Worm (Caenorhabditis elegans) whole organism, dauer: ENCODE data around the gene T08B1.1.

ENCODE experiments used
- unc-62 ChIP-seq: sonication (generic microtip); optimal IDR thresholded peaks from 2 replicates; lab custom pipeline; 2017; ENCODE audit warnings: missing biosample characterization, missing genetic modification reagents, missing genetic modification characterization

Gene T08B1.1

DNA sequence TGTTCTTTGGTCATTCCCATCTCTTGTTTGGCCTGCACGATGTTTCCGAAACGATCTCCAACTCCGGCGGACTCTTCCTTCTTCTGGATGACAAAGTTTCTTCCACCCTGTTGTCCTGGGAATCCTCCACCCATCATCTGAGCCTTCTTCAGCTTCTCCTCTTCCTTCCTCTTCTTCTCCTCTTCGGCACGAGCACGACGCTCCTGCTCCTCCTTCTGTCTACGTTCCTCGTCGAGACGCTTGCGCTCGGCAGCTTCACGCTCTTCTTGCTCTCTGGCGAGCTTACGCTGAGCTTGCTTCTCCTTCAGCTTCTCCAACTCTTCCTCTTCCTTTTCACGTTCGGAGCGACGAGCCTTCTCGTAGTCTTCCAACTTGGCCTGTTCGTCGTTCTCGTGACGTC lies 4.5 kb upstream of the T08B1.1 start:
- TF ChIP-seq unc-62 (GFP tag; lab: Kevin White, UChicago): no peak

DNA sequence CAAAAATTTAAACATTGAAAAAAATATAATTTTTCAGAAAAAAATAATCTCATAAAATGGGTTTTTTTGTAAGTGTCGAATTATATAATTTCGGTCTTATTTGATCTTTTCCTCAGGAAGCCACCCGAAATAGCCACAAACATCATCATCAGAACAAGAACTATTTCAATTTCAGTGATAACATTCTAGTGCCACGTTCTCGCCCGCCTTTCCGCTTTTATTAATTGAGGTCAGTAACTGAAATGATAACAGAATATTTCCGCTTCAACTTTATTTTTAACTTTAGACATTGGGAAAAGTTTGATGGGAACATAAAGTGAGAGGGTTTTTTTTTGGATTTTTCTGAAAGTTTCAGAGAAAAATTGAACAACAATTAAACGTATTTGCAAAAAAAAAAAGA lies 2.4 kb upstream of the T08B1.1 start:
- no peak for TF ChIP-seq unc-62 (GFP tag; lab: Kevin White, UChicago)

DNA sequence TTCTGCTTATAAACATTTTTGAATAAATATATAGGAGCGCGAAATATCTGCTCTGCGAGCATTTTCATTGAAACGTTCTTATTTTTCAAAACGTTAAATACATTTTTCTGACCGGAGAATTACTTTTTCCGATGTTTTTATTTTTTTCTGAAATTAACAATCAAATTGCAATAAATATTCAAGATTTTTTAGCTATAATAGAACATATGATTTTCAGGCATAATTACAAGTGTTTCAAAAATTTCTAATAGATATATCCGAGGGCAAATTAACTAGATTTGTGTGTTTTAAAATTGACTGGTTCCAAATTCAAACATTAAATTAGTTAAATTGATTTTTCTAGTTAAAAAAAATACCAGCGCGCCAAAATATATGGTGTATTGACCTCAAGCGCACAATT lies 7.9 kb downstream of the T08B1.1 start, which contains the start of gene T08B1.4:
Gene T08B1.4 (plus strand): TSS at position 301 of the 400 bp plus-strand sequence.
- no peak for TF ChIP-seq unc-62 (GFP tag; lab: Kevin White, UChicago)

DNA sequence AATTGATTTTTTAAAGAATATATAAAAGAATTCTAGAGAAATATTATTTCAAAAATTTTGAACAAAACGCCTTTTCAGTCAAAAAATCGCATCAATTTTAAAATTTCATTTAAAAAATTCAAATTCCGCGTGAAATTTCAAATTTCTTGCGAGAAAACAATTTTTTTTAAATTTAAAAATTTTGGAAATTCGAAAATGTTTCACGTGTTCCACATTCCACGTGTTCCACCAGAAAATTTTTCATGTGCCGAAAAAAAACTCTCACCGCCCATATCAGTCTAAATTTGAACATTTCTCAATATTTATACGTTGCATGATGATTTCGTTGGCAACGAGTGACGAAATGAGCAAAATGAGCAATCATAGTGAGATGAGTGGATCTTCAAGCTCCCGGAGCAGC lies 11.8 kb downstream of the T08B1.1 start, which contains the start of gene fbxa-201:
Gene fbxa-201 (plus strand): TSS at position 301 of the 400 bp plus-strand sequence.
- TF ChIP-seq unc-62 (GFP tag; lab: Kevin White, UChicago): no peak

DNA sequence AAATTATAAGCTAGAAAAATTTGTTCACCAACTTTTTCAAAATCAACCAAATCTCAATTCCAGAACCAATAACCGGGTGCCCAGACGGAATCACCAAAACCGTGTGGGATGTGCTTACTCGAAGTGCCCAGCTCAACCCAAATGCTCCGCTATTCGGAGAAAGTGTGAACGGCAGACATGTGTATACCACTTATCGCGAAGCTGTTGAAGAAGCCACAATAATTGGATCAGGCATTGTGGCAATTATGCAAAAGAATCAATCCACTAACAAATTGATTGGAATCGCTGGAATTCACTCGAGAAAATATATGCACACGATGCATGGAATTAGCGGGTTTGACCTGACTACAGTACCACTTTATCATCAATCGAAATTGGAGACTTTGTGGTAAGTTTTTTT lies 17.2 kb downstream of the T08B1.1 start:
- no peak for TF ChIP-seq unc-62 (GFP tag; lab: Kevin White, UChicago)

DNA sequence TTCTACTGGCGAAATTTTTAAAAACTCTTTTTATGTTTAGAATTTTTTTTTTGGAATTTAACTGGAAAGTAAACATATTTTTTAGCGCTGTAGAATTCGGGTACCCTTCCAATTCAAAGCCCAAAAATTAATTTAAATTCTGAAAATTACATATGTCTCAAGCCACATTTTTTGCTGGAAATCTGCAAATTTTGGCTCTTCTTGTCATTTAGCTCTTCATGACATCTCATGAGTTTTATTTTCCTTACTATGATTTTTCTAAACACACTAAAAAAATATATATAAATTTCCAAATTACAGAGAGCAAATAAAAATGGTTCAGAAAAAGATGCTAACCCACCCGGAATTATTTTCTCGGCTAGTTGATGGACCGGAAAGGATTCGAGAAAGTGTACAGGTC lies 17.6 kb downstream of the T08B1.1 start, which contains the start of gene acs-3:
Gene acs-3 (plus strand): TSS at position 301 of the 400 bp plus-strand sequence.
- TF ChIP-seq unc-62 (GFP tag; lab: Kevin White, UChicago): no peak

DNA sequence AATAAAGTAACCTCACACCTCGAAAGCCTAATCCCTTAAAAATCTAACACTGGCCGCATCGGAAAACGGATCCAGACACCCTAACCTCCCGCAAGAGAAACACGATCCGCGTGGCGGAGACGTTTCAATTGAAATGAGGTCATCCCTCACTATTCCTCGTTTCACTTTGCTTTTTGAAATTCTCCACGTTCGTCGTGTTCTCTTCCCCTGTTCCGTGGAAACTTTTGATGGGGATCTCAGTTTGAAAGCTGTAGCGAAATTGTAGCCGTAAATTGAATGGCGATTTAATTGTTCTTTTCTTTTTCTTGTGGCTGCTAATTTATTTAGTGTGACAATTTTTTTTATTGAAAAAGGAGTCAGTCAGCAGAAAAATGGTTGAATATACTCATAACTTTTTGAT lies 18.0 kb downstream of the T08B1.1 start:
- TF ChIP-seq unc-62 (GFP tag; lab: Kevin White, UChicago): no peak

DNA sequence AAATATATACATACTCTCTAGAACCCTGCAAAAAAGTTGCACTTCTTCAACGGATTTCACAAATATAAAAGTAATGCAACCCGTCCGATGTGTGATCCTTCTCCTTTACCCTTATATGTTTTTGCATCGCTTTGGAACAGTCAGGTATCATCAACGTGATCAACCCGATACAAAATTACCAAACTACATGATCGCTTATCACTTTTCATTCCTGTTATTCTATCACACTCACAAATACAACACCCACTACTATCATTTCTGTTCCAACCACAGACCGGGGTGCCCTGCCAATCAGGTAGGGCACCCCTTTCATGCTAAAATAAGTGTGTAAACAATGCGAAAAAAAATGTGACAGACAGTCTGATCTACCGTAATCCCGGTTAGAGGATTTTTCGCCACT lies 19.9 kb downstream of the T08B1.1 start:
- no peak for TF ChIP-seq unc-62 (GFP tag; lab: Kevin White, UChicago)

DNA sequence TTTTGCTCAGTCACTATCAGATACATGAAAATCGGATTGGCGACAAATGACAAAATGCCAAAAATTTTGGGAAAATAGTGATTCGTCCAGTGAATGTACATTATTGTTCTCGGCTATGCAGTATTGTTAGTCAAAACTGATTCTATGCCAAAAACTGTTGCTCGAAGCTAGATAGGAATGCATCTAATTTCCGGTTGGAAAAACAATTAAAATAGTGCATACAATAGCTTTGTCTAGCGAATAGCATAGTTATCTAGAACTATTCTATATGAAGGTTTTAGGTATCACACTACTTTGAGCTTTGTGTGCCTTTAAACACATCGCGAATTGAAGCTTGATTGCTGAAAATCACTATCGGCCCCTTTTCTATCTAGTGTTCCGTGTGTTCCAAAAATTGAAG lies 22.0 kb downstream of the T08B1.1 start, which contains the start of gene srj-15:
Gene srj-15 (minus strand): TSS at position 101 of the 400 bp plus-strand sequence.
- no peak for TF ChIP-seq unc-62 (GFP tag; lab: Kevin White, UChicago)

DNA sequence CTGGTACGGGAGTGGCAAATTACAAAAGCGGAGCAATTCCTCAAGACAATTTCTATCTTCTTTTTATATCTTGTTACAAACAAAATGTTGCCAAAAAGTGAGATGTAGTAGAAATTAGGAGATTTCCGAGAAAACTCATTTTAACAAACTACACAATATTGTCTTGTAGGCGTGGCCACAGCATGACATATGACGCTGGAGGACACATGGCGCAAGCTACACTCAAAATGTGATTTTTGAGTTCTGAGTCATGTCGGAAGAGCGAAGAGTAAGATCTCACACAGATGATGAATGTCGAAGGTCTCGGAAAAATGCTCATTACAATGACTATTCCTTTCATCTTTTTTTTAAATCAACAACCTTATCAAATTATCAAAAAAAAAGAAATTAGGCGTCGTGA lies 25.4 kb downstream of the T08B1.1 start, which contains the start of gene Y40B10B.1:
Gene Y40B10B.1 (minus strand): TSS at position 101 of the 400 bp plus-strand sequence.
- no peak for TF ChIP-seq unc-62 (GFP tag; lab: Kevin White, UChicago)

DNA sequence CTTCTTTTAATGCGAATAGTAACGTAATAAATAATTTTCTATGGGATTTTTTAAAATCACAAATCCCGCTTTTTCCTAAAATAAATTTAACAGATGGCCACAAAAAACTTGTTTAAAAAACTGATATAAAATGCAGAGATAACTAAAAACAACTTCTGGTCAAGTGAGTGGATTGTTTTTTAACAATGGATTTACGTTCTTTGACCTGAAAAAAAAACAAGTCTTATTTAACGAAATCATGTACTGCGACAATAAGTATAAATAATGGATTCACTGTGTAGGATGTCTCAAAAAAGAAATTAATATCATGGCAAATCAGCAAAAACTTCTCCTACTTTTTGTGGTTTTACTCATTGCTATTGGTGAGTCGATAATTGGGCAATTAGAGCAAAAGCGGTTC lies 29.7 kb downstream of the T08B1.1 start, which contains the start of gene fipr-25:
Gene fipr-25 (plus strand): TSS at position 301 of the 400 bp plus-strand sequence.
- no peak for TF ChIP-seq unc-62 (GFP tag; lab: Kevin White, UChicago)

DNA sequence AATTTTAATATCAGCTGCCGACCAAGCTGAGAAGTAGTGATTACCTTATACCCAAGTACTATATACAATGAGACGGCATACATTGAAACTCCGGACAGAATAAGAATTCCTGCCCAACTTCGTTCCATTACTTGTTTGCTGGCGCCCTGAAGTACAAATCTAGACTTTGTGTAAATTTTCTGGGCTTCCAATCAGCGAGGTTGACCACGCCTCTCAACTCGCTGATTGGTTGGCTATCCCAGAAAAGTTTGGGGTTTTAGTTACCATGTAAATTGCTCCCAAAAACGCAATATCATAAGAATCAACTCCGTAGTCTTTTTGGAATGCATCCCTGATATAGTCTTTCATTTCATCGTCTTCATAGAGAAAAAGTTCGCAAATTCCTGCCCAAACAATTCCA lies 31.6 kb downstream of the T08B1.1 start:
- no peak for TF ChIP-seq unc-62 (GFP tag; lab: Kevin White, UChicago)

DNA sequence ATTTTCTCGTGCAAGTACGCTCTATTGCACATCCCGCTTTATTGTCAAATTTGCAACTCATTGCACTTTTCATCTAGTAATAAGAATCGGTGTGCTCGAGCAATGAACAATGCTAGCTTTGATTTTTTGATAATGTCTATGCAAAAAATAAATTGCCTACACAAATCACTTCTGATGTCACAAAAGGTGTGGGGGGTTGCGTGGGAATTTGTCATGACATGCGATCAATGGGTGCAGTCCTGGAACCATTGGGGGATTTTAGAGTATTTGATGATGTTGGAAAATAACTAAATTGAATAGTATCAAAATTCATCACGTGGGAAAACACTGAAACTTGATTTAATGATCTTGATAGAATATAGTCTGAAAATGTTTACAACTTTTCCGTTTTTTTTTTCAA lies 41.0 kb downstream of the T08B1.1 start:
- no peak for TF ChIP-seq unc-62 (GFP tag; lab: Kevin White, UChicago)

DNA sequence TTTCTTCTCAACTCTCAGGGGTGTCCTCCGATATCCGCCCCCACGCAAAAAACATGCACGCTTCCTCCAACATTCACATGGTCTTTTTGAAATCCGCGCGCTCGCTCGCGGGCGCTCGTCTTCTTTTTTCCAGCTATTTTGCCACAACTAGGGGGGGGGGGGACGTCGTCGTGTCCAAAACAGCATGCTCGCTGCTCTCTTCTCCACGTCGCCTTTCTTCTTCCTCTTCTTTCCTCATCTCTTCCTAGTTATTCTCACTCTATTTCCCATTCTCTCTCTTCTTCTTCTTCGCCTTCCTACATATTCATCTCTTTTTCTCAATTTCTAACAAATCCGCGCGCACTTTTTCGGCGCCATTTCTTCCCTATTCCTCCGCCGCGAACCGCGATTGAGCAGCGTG lies 43.4 kb downstream of the T08B1.1 start:
- no peak for TF ChIP-seq unc-62 (GFP tag; lab: Kevin White, UChicago)

DNA sequence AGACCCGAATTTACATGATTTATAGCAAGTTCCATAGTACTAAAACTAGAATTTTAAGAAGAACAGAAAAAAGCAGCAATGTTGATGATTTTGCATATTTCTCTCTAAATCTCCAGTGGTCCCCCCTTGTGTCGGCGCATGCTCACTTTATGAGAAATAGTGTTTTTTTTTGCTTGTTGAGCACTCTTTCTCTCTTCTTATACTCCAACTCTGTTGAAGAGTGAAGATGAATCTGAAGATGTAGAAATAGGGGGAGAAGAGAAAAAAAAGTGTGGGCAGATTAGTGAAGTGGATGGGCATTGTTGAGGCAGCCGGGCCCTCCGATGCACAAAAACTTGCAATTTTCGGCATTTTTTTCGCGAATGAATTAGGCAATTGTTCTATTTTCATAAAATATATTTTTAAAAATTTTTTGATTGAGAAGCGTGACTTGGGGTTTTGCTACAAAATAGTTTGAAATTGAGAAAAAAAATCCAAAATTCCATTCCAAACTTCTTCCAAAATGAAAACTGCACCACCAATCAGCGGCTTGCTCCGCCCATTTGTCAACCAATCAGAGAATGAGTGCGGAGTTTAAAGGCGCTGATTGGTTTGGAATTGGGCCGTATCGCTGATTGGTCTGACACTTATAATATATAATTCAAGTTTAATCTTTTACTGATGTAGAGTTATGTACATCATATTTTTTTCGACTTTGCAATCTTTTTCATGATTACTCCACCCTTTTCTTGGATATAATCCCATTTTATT lies 46.2 kb downstream of the T08B1.1 start:
- TF ChIP-seq unc-62 (GFP tag; lab: Kevin White, UChicago): no peak

DNA sequence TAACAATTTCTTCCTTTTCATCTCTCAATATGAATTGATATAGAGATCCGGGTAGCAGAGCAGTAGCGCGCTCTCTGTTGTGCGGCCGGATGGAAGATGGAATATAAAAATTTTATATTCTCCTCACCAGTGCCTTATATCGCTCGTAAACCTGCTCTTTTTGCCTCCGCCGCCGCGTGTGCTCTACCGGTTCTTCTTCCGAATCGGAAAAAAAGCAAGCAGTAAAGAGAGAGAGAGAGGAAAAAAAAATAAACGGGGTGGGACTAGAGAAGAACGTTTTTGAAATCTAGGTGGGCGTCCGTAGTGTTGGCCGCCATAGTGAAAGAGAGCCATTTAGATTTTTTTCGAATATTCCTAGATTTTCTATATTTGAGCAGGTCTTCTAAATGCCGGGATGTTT lies 48.9 kb downstream of the T08B1.1 start, which contains the start of gene glb-25:
Gene glb-25 (plus strand): TSS at position 301 of the 400 bp plus-strand sequence.
- TF ChIP-seq unc-62 (GFP tag; lab: Kevin White, UChicago): no peak

DNA sequence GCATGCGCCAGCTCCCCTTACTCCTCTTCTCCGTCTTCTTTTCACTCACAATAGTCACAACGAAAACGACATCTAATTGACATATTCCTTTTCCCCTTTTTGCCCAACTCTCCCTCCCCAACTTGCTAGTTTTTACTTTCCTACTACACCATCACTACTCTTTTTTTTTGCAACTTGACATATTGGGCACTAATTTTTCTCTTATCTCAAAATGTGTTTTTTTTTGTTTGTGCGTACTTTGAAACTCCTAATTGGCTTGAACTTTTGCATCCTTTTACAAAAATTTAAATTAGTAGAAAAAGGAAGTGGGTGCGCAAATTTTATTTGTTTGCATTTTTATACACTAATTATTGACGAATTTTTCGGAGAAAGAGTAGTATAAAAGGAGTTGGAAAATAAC lies 51.4 kb downstream of the T08B1.1 start:
- TF ChIP-seq unc-62 (GFP tag; lab: Kevin White, UChicago): no peak
